Worm (Caenorhabditis elegans) whole organism, L4 larva: Measurements from ENCODE around the gene C18E9.7.

ENCODE experiments used
- T26A8.4 ChIP-seq: fragments of 200-800 bp; sonication (Bioruptor generic); IDR thresholded peaks from 2 replicates; pipeline ENCODE4 v1.3.6; 2022; ENCODE audit warnings: missing genetic modification characterization, missing compliant biosample characterization
- Y5F2A.4 ChIP-seq: fragments of 200-800 bp; sonication (Bioruptor generic); optimal IDR thresholded peaks from 2 replicates; lab custom pipeline; 2018; ENCODE audit warnings: mild to moderate bottlenecking, missing genetic modification characterization, missing compliant biosample characterization
- Y75B8A.6 ChIP-seq: fragments of 200-800 bp; sonication (Bioruptor generic); IDR thresholded peaks from 2 replicates; pipeline ENCODE4 v1.3.6; 2022; ENCODE audit warnings: missing genetic modification reagents, missing genetic modification characterization, missing compliant biosample characterization
- ZK546.5 ChIP-seq, 2 experiments: sonication (generic microtip); optimal IDR thresholded peaks; 2 replicates each; lab custom pipeline; 2017; ENCODE audit warnings: missing biosample characterization in 2 of 2, missing genetic modification characterization in 2 of 2
- aly-2 ChIP-seq: sonication (generic microtip); optimal IDR thresholded peaks from 2 replicates; lab custom pipeline; 2018; ENCODE audit warnings: missing biosample characterization, missing genetic modification characterization
- attf-4 ChIP-seq: sonication (generic microtip); optimal IDR thresholded peaks from 3 replicates; lab custom pipeline; 2017; ENCODE audit warnings: missing biosample characterization, missing genetic modification characterization
- ceh-28 ChIP-seq: fragments of 150-350 bp; optimal IDR thresholded peaks from 2 replicates; lab custom pipeline; 2014; ENCODE audit warnings: missing biosample characterization, missing genetic modification reagents, missing genetic modification characterization
- ceh-32 ChIP-seq: sonication (generic microtip); optimal IDR thresholded peaks from 2 replicates; lab custom pipeline; 2016; ENCODE audit warnings: mild to moderate bottlenecking, missing genetic modification characterization, missing compliant biosample characterization; ENCODE audit not compliant: poor library complexity
- daf-16 ChIP-seq, 3 experiments: sonication (generic microtip); optimal IDR thresholded peaks; 2 replicates each; lab custom pipeline; 2016 to 2017; ENCODE audit warnings: missing genetic modification characterization in 3 of 3, missing genetic modification reagents in 3 of 3, mild to moderate bottlenecking in 2 of 3, missing compliant biosample characterization in 2 of 3, missing biosample characterization in 1 of 3, moderate library complexity in 1 of 3
- dmd-6 ChIP-seq: fragments of 200-800 bp; sonication (Bioruptor generic); IDR thresholded peaks from 2 replicates; pipeline ENCODE4 v1.3.6; 2022; ENCODE audit warnings: missing genetic modification reagents, missing genetic modification characterization, missing compliant biosample characterization
- dmd-8 ChIP-seq: fragments of 200-800 bp; sonication (Bioruptor generic); IDR thresholded peaks from 2 replicates; pipeline ENCODE4 v1.3.6; 2022; ENCODE audit warnings: missing genetic modification characterization, missing compliant biosample characterization
- egl-27 ChIP-seq: sonication (generic microtip); optimal IDR thresholded peaks from 3 replicates; lab custom pipeline; 2017; ENCODE audit warnings: missing biosample characterization, missing genetic modification reagents, missing genetic modification characterization
- egl-43 ChIP-seq: fragments of 200-800 bp; sonication (Bioruptor generic); IDR thresholded peaks from 2 replicates; pipeline ENCODE4 v1.3.6; 2022; ENCODE audit warnings: missing genetic modification reagents, missing genetic modification characterization, missing compliant biosample characterization
- gei-8 ChIP-seq: fragments of 200-800 bp; sonication (Bioruptor generic); optimal IDR thresholded peaks from 2 replicates; lab custom pipeline; 2018; ENCODE audit warnings: mild to moderate bottlenecking, missing genetic modification characterization, missing compliant biosample characterization
- hlh-11 ChIP-seq: fragments of 200-800 bp; sonication (Bioruptor generic); optimal IDR thresholded peaks from 2 replicates; lab custom pipeline; 2018; ENCODE audit warnings: mild to moderate bottlenecking, missing genetic modification characterization, missing compliant biosample characterization
- hlh-30 ChIP-seq: sonication (generic microtip); optimal IDR thresholded peaks from 2 replicates; lab custom pipeline; 2017; ENCODE audit warnings: antibody characterized with exemption, mild to moderate bottlenecking, missing genetic modification characterization, missing compliant biosample characterization; ENCODE audit not compliant: insufficient read depth
- lin-15B ChIP-seq: fragments of 150-350 bp; sonication (generic microtip); optimal IDR thresholded peaks from 3 replicates; lab custom pipeline; 2014; ENCODE audit warnings: missing biosample characterization, missing genetic modification characterization
- lin-39 ChIP-seq: fragments of 150-350 bp; optimal IDR thresholded peaks from 2 replicates; lab custom pipeline; 2014; ENCODE audit warnings: missing biosample characterization, missing genetic modification reagents, missing genetic modification characterization
- madf-5 ChIP-seq, 2 experiments: fragments of 200-800 bp; sonication (Bioruptor generic); IDR thresholded peaks; 2 replicates each; pipeline ENCODE4 v1.3.6; 2022; ENCODE audit warnings: missing compliant biosample characterization in 2 of 2, missing genetic modification characterization in 2 of 2
- mep-1 ChIP-seq: fragments of 150-350 bp; sonication (generic microtip); optimal IDR thresholded peaks from 3 replicates; lab custom pipeline; 2014; ENCODE audit warnings: missing biosample characterization, missing genetic modification characterization
- mes-2 ChIP-seq: sonication (generic microtip); optimal IDR thresholded peaks from 2 replicates; lab custom pipeline; 2016; ENCODE audit warnings: missing genotype, mild to moderate bottlenecking, missing genetic modification characterization, missing compliant biosample characterization; ENCODE audit not compliant: poor library complexity, severe bottlenecking
- nhr-10 ChIP-seq: fragments of 150-350 bp; optimal IDR thresholded peaks from 2 replicates; lab custom pipeline; 2014; ENCODE audit warnings: missing biosample characterization, missing genetic modification characterization
- pha-4 ChIP-seq, 2 experiments: fragments of 150-350 bp in 1 of 2; fragments of 200-800 bp in 1 of 2; sonication (Bioruptor generic) in 1 of 2; IDR thresholded peaks in 1 of 2; optimal IDR thresholded peaks in 1 of 2; 2 replicates each; pipeline versions ENCODE4 v1.3.6 to Lab custom; 2014 to 2022; ENCODE audit warnings: missing genetic modification characterization in 2 of 2, missing genetic modification reagents in 2 of 2, missing biosample characterization in 1 of 2, missing compliant biosample characterization in 1 of 2
- pqm-1 ChIP-seq: sonication (generic microtip); optimal IDR thresholded peaks from 2 replicates; lab custom pipeline; 2017; ENCODE audit warnings: missing biosample characterization, missing genetic modification characterization
- set-16 ChIP-seq: fragments of 200-800 bp; sonication (Bioruptor generic); IDR thresholded peaks from 2 replicates; pipeline ENCODE4 v1.3.6; 2022; ENCODE audit warnings: missing genetic modification reagents, missing genetic modification characterization, missing compliant biosample characterization
- skn-1 ChIP-seq: fragments of 150-350 bp; optimal IDR thresholded peaks from 2 replicates; lab custom pipeline; 2014; ENCODE audit warnings: missing biosample characterization, missing genetic modification characterization
- snpc-4 ChIP-seq: fragments of 150-350 bp; optimal IDR thresholded peaks from 2 replicates; lab custom pipeline; 2014; ENCODE audit warnings: missing biosample characterization, missing genetic modification characterization
- unc-62 ChIP-seq, 3 experiments: fragments of 150-350 bp in 1 of 3; sonication (generic microtip); optimal IDR thresholded peaks in 2 of 3; peaks in 1 of 3; 1 replicate in 1 of 3; 2 replicates in 2 of 3; lab custom pipeline; 2014 to 2017; ENCODE audit warnings: missing biosample characterization in 3 of 3, missing genetic modification characterization in 3 of 3, missing genetic modification reagents in 3 of 3, missing genotype in 1 of 3
- ztf-7 ChIP-seq: fragments of 150-350 bp; optimal IDR thresholded peaks from 2 replicates; lab custom pipeline; 2014; ENCODE audit warnings: missing biosample characterization, missing genetic modification characterization

Gene C18E9.7

ce11 chrII:8929771-8930170 lies 52.8 kb downstream of the C18E9.7 start, which contains the start of gene mrpl-50 (continued):
- TF ChIP-seq set-16 (GFP tag; lab: Robert Waterston, UW) (peak; percentile 13; the same call in 1 of the 2 replicates), skn-1 (no peak), daf-16 (GFP tag; optimal IDR thresholded peaks at IDR 0.05; lab: Kevin White, UChicago) (peak in 1 of 2 experiments; percentile 8), daf-16 (tag; optimal IDR thresholded peaks at IDR 0.05; lab: Kevin White, UChicago) (peak; percentile 23), lin-39 (tag; lab: Kevin White, UChicago) (no peak), pqm-1 (tag; lab: Kevin White, UChicago) (no peak), attf-4 (no peak), snpc-4 (tag; lab: Kevin White, UChicago) (no peak), egl-27 (no peak), dmd-6 (GFP tag; lab: Robert Waterston, UW) (no peak), mes-2 (tag; lab: Kevin White, UChicago) (no peak), ztf-7 (tag; lab: Kevin White, UChicago) (no peak), gei-8 (GFP tag; lab: Kevin White, UChicago) (no peak), hlh-30 (tag; lab: Kevin White, UChicago) (no peak), madf-5 (GFP tag; IDR thresholded peaks at IDR 0.05; lab: Robert Waterston, UW) (no peak), egl-43 (0 out of 2 replicates have a peak, but pooled peaks have one; percentile 61), pha-4 (GFP tag; IDR thresholded peaks at IDR 0.05; lab: Robert Waterston, UW) (0 out of 2 replicates have a peak, but pooled peaks have one; percentile 31), pha-4 (tag; optimal IDR thresholded peaks at IDR 0.05; lab: Kevin White, UChicago) (no peak), mep-1 (tag; lab: Kevin White, UChicago) (no peak), ZK546.5 (tag; optimal IDR thresholded peaks at IDR 0.05; lab: Kevin White, UChicago) (no peak), nhr-10 (no peak), lin-15B (no peak), dmd-8 (GFP tag; lab: Robert Waterston, UW) (no peak), ceh-28 (no peak), hlh-11 (tag; lab: Kevin White, UChicago) (no peak), Y5F2A.4 (peak; percentile 17), Y75B8A.6 (GFP tag; lab: Robert Waterston, UW) (no peak), aly-2 (no peak), unc-62 (GFP tag; optimal IDR thresholded peaks at IDR 0.05 in 1 of 2; lab: Kevin White, UChicago) (no peak), unc-62 (tag; optimal IDR thresholded peaks at IDR 0.05; lab: Kevin White, UChicago) (no peak), ceh-32 (tag; lab: Kevin White, UChicago) (no peak), T26A8.4 (peak; percentile 59; the same call in 1 of the 2 replicates)
